Fruit fly (Drosophila melanogaster) S2 (cell line): ENCODE measurements around the gene CG14397.

ENCODE experiments used
- CG8478 ChIP-seq: fragments of >200 bp; optimal IDR thresholded peaks from 2 replicates; lab custom pipeline; 2018
- CTCF ChIP-seq, 2 experiments: fragments of >200 bp; optimal IDR thresholded peaks; 2 replicates each; lab custom pipeline; 2018

dm6 chr2L:21096448-21096994, 5.5 kb downstream of the CG14397 start, which contains the start of gene CG34136:
- TF ChIP-seq CG8478 (lab: Kevin White, UChicago), result no peak
- TF ChIP-seq CTCF (optimal IDR thresholded peaks at IDR 0.05; lab: Kevin White, UChicago), result no peak
